Worm (Caenorhabditis elegans): ENCODE measurements around the gene rga-8.
A peak's percentile ranks its signal among the peaks of the same experiment; 100 is the strongest.

Gene rga-8

DNA sequence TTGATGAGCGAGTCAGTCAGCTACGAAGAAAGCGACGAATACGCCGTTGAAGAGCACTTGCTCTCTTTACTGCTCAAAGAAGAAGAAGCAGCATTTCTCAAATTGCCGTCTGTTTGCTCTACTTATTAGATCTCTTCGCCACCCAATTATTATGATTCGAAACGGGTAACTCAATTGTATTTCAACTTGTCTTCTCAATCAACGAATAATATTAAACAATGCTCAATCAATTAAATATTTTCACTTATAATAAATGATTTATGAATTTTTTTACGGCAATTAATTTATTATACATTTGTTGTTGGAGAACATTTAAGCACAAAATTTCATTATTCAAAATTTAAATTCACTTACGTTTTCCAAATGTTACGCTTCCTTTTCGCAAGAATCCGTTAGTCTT is 1.3 kb downstream of the rga-8 start:
- no peak for TF ChIP-seq nhr-77 (tag; optimal IDR thresholded peaks at IDR 0.05)
- no peak for TF ChIP-seq F44E2.7 (GFP tag; IDR thresholded peaks at IDR 0.05)
- TF ChIP-seq R02D3.7 (tag; optimal IDR thresholded peaks at IDR 0.05): no peak
- TF ChIP-seq nhr-237 (tag; optimal IDR thresholded peaks at IDR 0.05): no peak

DNA sequence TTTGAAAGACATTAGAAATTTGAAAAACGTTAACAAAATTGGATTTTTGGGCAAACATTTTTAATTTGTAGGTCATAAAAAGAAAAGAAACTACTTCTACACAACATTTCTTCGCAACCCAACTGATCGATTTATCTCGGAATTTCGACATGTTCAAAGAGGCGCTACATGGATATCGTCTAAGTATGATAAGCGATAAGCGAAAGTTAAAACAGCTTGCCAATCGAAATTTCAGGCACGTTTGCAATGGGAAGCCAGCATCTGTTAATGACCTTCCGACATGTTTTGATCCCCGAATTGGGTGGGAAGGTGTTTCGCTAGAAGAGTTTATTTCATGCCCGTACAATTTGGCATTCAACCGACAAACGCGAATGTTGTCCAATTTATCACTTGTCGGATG is 2.8 kb downstream of the rga-8 start:
- TF ChIP-seq lir-3 (tag; optimal IDR thresholded peaks at IDR 0.05) (no peak), aha-1 (tag) (peak; percentile 78), unc-62 (GFP tag; optimal IDR thresholded peaks at IDR 0.05 in 1 of 2) (peak in 1 of 2 experiments; percentile 32), unc-62 (tag; optimal IDR thresholded peaks at IDR 0.05) (no peak)

DNA sequence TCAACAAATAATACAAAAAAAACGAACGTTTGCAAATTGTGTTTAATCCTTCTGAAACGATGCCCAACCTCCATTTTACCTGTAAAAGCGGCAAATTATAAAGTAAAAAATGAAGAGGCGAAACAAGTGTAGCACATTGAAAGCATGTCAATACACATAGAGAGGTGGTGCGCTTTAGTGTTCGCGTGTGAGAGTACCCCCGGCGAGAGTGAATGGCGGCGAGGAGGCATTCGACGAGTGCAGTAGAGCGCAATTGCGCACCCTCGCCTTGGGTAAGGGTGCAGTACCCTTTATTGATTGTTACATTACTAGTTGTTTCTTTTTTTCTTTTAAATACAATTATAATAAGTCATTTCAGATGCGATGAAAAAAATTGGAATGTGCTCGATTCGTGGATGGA is 4.4 kb downstream of the rga-8 start, which contains the start of gene hst-6:
Gene hst-6, plus strand, starts transcription at position 353 of the 400 bp plus-strand sequence.
- TF ChIP-seq zip-2 (tag; optimal IDR thresholded peaks at IDR 0.05) (peak; percentile 21), nhr-25 (tag; optimal IDR thresholded peaks at IDR 0.05; ENCODE audit: borderline replicate concordance, insufficient read depth) (no peak), vab-7 (GFP tag; IDR thresholded peaks at IDR 0.05) (0 out of 2 replicates have a peak, but pooled peaks have one; percentile 15), attf-4 (tag; optimal IDR thresholded peaks at IDR 0.05) (no peak), fos-1 (tag; optimal IDR thresholded peaks at IDR 0.05) (no peak), fkh-10 (GFP tag; optimal IDR thresholded peaks at IDR 0.05) (no peak), sdz-12 (GFP tag; optimal IDR thresholded peaks at IDR 0.05) (no peak), pqm-1 (tag; optimal IDR thresholded peaks at IDR 0.05) (peak; percentile 46), lin-1 (GFP tag; IDR thresholded peaks at IDR 0.05) (0 out of 2 replicates have a peak, but pooled peaks have one; percentile 20), lsy-2 (tag; optimal IDR thresholded peaks at IDR 0.05) (peak in 1 of 2 experiments; percentile 79), aly-2 (tag; optimal IDR thresholded peaks at IDR 0.05) (no peak), R02D3.7 (tag; optimal IDR thresholded peaks at IDR 0.05) (no peak), lin-15B (tag; optimal IDR thresholded peaks at IDR 0.05) (no peak), dmd-8 (GFP tag; IDR thresholded peaks at IDR 0.05) (no peak), mes-2 (tag; optimal IDR thresholded peaks at IDR 0.05; ENCODE audit: poor library complexity, severe bottlenecking) (peak; percentile 82), spr-3 (GFP tag; optimal IDR thresholded peaks at IDR 0.05) (no peak), F26F4.8 (GFP tag; conservative IDR thresholded peaks at IDR 0.05) (no peak), daf-8 (GFP tag; IDR thresholded peaks at IDR 0.05) (no peak), ztf-11 (tag; optimal IDR thresholded peaks at IDR 0.05) (no peak), nhr-28 (tag; optimal IDR thresholded peaks at IDR 0.05) (peak; percentile 77), lin-13 (GFP tag; optimal IDR thresholded peaks at IDR 0.05) (peak; percentile 69), mep-1 (tag; optimal IDR thresholded peaks at IDR 0.05) (peak; percentile 86), nhr-6 (tag; optimal IDR thresholded peaks at IDR 0.05) (peak; percentile 30), set-16 (GFP tag; IDR thresholded peaks at IDR 0.05) (no peak), nhr-42 (GFP tag; IDR thresholded peaks at IDR 0.05) (no peak), D1046.2 (GFP tag; IDR thresholded peaks at IDR 0.05) (no peak), hlh-11 (tag; optimal IDR thresholded peaks at IDR 0.05) (peak; percentile 72), mxl-2 (GFP tag; conservative IDR thresholded peaks at IDR 0.05) (no peak), nhr-77 (tag; optimal IDR thresholded peaks at IDR 0.05) (peak; percentile 10), cey-2 (tag; optimal IDR thresholded peaks at IDR 0.05; ENCODE audit: borderline replicate concordance, insufficient read depth) (no peak), lin-38 (GFP tag; IDR thresholded peaks at IDR 0.05) (peak; percentile 96), nhr-10 (tag; optimal IDR thresholded peaks at IDR 0.05) (no peak), Y48G9A.11 (GFP tag; IDR thresholded peaks at IDR 0.05) (no peak), Y5F2A.4 (GFP tag; optimal IDR thresholded peaks at IDR 0.05) (no peak), lin-39 (tag; optimal IDR thresholded peaks at IDR 0.05) (no peak), ctbp-1 (GFP tag; IDR thresholded peaks at IDR 0.05) (no peak), snpc-1.2 (GFP tag; IDR thresholded peaks at IDR 0.05) (no peak), lir-3 (tag; optimal IDR thresholded peaks at IDR 0.05) (no peak), gei-8 (GFP tag; optimal IDR thresholded peaks at IDR 0.05) (no peak), pha-4 (GFP tag; IDR thresholded peaks at IDR 0.05) (0 out of 2 replicates have a peak, but pooled peaks have one; percentile 41), pha-4 (tag; optimal IDR thresholded peaks at IDR 0.05) (no peak), zip-11 (GFP tag; IDR thresholded peaks at IDR 0.05) (no peak), arid-1 (GFP tag; conservative IDR thresholded peaks at IDR 0.05) (no peak), duxl-1 (tag; optimal IDR thresholded peaks at IDR 0.05; ENCODE audit: poor library complexity) (no peak)

Data from whole organism, L4 larva.